Worm (Caenorhabditis elegans): Measurements from ENCODE around the gene sqv-6.
A peak's percentile ranks its signal among the peaks of the same experiment; 100 is the strongest.

DNA sequence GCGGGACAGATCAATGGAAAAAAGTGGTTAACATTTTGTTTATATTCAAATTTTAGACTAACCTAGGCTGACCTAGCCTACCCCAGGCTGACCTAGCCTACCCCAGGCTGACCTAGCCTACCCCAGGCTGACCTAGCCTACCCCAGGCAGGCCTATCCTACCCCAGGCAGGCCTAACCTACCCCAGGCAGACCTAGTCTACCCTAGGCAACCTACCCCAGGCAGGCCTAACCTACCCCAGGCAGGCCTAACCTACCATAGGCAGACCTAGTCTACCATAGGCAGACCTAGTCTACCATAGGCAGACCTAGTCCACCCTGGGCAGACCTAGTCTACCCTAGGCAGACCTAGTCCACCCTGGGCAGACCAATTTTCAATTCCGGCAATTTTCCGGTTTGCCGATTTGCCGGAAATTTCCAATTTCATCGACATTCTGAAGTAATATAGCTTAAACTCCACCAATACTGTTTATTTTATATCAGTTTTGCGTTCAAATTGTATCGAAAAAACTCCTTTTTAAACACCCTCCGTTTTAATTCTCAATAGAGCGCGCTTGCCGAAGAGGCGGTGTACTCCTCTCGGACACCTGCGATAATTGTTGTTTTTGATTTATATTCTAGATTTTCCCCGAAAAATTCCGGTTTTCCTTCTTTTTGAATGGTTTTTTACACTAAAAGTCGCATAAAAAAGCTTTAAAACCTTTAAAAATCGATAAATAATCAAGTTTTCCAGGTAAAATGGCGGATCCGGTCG lies 60.2 kb downstream of the sqv-6 start, which contains the start of gene trm-2A:
- no peak for TF ChIP-seq F49E8.2 (tag; optimal IDR thresholded peaks at IDR 0.05; ENCODE audit: insufficient read depth)
- TF ChIP-seq efl-1 (GFP tag; optimal IDR thresholded peaks at IDR 0.05) = peak; percentile 76
- TF ChIP-seq egl-44 (GFP tag; IDR thresholded peaks at IDR 0.05) = no peak
- peak; percentile 45 for TF ChIP-seq lin-40 (tag; optimal IDR thresholded peaks at IDR 0.05)
- no peak for TF ChIP-seq egrh-3 (GFP tag; IDR thresholded peaks at IDR 0.05)

All from whole organism, young adult.